Worm (Caenorhabditis elegans) whole organism, mixed stage, embryonic: Measurements from ENCODE around the gene cft-1.

Source experiments
- M03D4.4 ChIP-seq: sonication (generic microtip); optimal IDR thresholded peaks from 2 replicates; lab custom pipeline; 2017; ENCODE audit warnings: mild to moderate bottlenecking, missing genetic modification characterization, missing compliant biosample characterization
- bed-3 ChIP-seq: fragments of 200-800 bp; sonication (Bioruptor generic); optimal IDR thresholded peaks from 3 replicates; lab custom pipeline; 2018; ENCODE audit warnings: mild to moderate bottlenecking, missing genetic modification characterization, moderate library complexity, missing compliant biosample characterization
- blmp-1 ChIP-seq: fragments of 150-350 bp; optimal IDR thresholded peaks from 2 replicates; lab custom pipeline; 2014; ENCODE audit warnings: missing biosample characterization, missing genetic modification characterization
- cnd-1 ChIP-seq: fragments of 200-800 bp; sonication (Bioruptor generic); optimal IDR thresholded peaks from 2 replicates; lab custom pipeline; 2018; ENCODE audit warnings: mild to moderate bottlenecking, missing genetic modification characterization, missing compliant biosample characterization
- flh-1 ChIP-seq: fragments of 200-800 bp; sonication (Bioruptor generic); optimal IDR thresholded peaks from 2 replicates; lab custom pipeline; 2018; ENCODE audit warnings: mild to moderate bottlenecking, missing genetic modification characterization, moderate library complexity, missing compliant biosample characterization
- lin-13 ChIP-seq: fragments of 150-350 bp; optimal IDR thresholded peaks from 2 replicates; lab custom pipeline; 2014; ENCODE audit warnings: missing biosample characterization, missing genetic modification characterization
- lin-32 ChIP-seq: fragments of 200-800 bp; sonication (Bioruptor generic); optimal IDR thresholded peaks from 2 replicates; lab custom pipeline; 2018; ENCODE audit warnings: mild to moderate bottlenecking, missing genetic modification characterization, missing compliant biosample characterization
- lsy-2 ChIP-seq: fragments of 150-350 bp; optimal IDR thresholded peaks from 2 replicates; lab custom pipeline; 2014; ENCODE audit warnings: missing biosample characterization, missing genetic modification characterization
- mab-5 ChIP-seq: fragments of 150-350 bp; optimal IDR thresholded peaks from 2 replicates; lab custom pipeline; 2014; ENCODE audit warnings: missing biosample characterization, missing genetic modification characterization
- nhr-237 ChIP-seq: fragments of 150-350 bp; optimal IDR thresholded peaks from 2 replicates; lab custom pipeline; 2014; ENCODE audit warnings: missing biosample characterization, missing genetic modification characterization
- nhr-28 ChIP-seq: fragments of 150-350 bp; optimal IDR thresholded peaks from 2 replicates; lab custom pipeline; 2014; ENCODE audit warnings: missing biosample characterization, missing genetic modification characterization
- sptf-1 ChIP-seq: sonication (generic microtip); optimal IDR thresholded peaks from 2 replicates; lab custom pipeline; 2017; ENCODE audit warnings: mild to moderate bottlenecking, missing genetic modification characterization, moderate library complexity, missing compliant biosample characterization
- tbx-8 ChIP-seq: fragments of 200-800 bp; sonication (Bioruptor generic); optimal IDR thresholded peaks from 2 replicates; lab custom pipeline; 2018; ENCODE audit warnings: mild to moderate bottlenecking, missing genetic modification characterization, moderate library complexity, missing compliant biosample characterization
- unc-120 ChIP-seq: sonication (generic microtip); optimal IDR thresholded peaks from 2 replicates; lab custom pipeline; 2017; ENCODE audit warnings: missing genetic modification characterization, missing compliant biosample characterization; ENCODE audit not compliant: poor library complexity, severe bottlenecking
- unc-39 ChIP-seq: fragments of 150-350 bp; optimal IDR thresholded peaks from 2 replicates; lab custom pipeline; 2014; ENCODE audit warnings: missing biosample characterization, missing genetic modification characterization
- zip-8 ChIP-seq: fragments of 150-350 bp; optimal IDR thresholded peaks from 2 replicates; lab custom pipeline; 2014; ENCODE audit warnings: missing biosample characterization, missing genetic modification characterization
- ztf-11 ChIP-seq: fragments of 150-350 bp; optimal IDR thresholded peaks from 2 replicates; lab custom pipeline; 2014; ENCODE audit warnings: missing biosample characterization, missing genetic modification characterization

cft-1 gene

ce11 chrV:5593406-5593805, 54.8 kb downstream of the cft-1 start, which contains the start of gene mrpl-48:
TSS of gene mrpl-48 (plus strand) at chrV:5593706.
- no peak for TF ChIP-seq flh-1 (GFP tag; lab: Kevin White, UChicago)
- no peak for TF ChIP-seq nhr-28
- TF ChIP-seq blmp-1 (tag; lab: Kevin White, UChicago): no peak
- no peak for TF ChIP-seq unc-120 (tag; lab: Kevin White, UChicago)
- TF ChIP-seq nhr-237 (tag; lab: Kevin White, UChicago): no peak
- no peak for TF ChIP-seq sptf-1 (tag; lab: Kevin White, UChicago)
- TF ChIP-seq M03D4.4 (tag; lab: Kevin White, UChicago): no peak
- no peak for TF ChIP-seq bed-3 (GFP tag; lab: Kevin White, UChicago)
- TF ChIP-seq lin-13 (tag; lab: Kevin White, UChicago): no peak
- TF ChIP-seq lin-32 (GFP tag; lab: Kevin White, UChicago): no peak
- TF ChIP-seq zip-8 (tag; lab: Kevin White, UChicago): no peak

DNA sequence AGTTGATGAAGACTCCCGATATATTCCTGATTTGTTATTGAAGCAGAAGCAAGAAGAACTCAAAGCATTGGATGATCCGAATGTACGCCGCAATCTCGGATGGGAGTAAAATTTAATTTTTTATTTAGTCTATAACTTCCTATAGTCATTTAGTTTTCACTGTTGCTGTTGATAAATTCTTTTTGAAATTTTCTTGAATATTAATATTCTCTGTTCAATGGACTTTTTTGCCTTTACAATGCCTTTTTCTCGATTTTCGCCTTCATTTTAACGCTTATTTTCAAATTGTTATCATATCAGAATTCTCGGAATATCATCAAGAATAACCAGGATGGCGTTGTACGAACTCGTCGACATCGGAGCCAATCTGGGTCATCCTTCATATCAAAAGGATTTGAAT, 55.7 kb downstream of the cft-1 start, which contains the start of gene crn-2:
Gene crn-2, plus strand, starts transcription at position 301 of the 400 bp plus-strand sequence.
- TF ChIP-seq sptf-1 (tag; lab: Kevin White, UChicago) (no peak), ztf-11 (tag; lab: Kevin White, UChicago) (no peak), lin-13 (tag; lab: Kevin White, UChicago) (no peak), nhr-28 (no peak), tbx-8 (no peak), lsy-2 (tag; lab: Kevin White, UChicago) (no peak), blmp-1 (tag; lab: Kevin White, UChicago) (no peak), mab-5 (tag; lab: Kevin White, UChicago) (no peak), cnd-1 (tag; lab: Kevin White, UChicago) (no peak), flh-1 (GFP tag; lab: Kevin White, UChicago) (no peak), unc-39 (tag; lab: Kevin White, UChicago) (no peak), zip-8 (tag; lab: Kevin White, UChicago) (no peak)
